Worm (Caenorhabditis elegans): ENCODE measurements around the gene Y45F3A.8.

ce11 chrIII:10608161-10608560 is 15.5 kb upstream of the Y45F3A.8 start:
- TF ChIP-seq unc-130 (GFP tag; optimal IDR thresholded peaks at IDR 0.05) (no peak), ZK185.1 (tag; optimal IDR thresholded peaks at IDR 0.05; ENCODE audit: poor library complexity, severe bottlenecking) (no peak), T26A5.8 (tag; optimal IDR thresholded peaks at IDR 0.05) (no peak), lsy-27 (tag; optimal IDR thresholded peaks at IDR 0.05; ENCODE audit: borderline replicate concordance, insufficient read depth) (no peak), pbrm-1 (GFP tag; IDR thresholded peaks at IDR 0.05) (no peak), lin-40 (tag; optimal IDR thresholded peaks at IDR 0.05) (no peak), efl-1 (GFP tag; optimal IDR thresholded peaks at IDR 0.05) (no peak), nhr-27 (tag; optimal IDR thresholded peaks at IDR 0.05) (no peak), ets-4 (GFP tag; optimal IDR thresholded peaks at IDR 0.05) (no peak)

Data from whole organism, young adult.